ENCODE assay signal across 1 fruit fly cellular context in genomic region chr3L:14789676-14790075, dm6.
A peak's percentile ranks its signal among the peaks of the same experiment; 100 is the strongest.
TF ChIP-seq lines count a peak whose summit lies in the region.

Helz (plus strand) TSS chr3L:14789935.

TF ChIP-seq in whole organism, embryonic, 481 proteins besides CTCF, POLR2A, EP300 and RAD21 (continued from another document):
- TF ChIP-seq Dip3 (GFP tag; optimal IDR thresholded peaks at IDR 0.05; lab: Kevin White, UChicago) (peak; percentile 17), stwl (tag; optimal IDR thresholded peaks at IDR 0.05; lab: Kevin White, UChicago) (peak; percentile 6), Rfx (GFP tag; IDR thresholded peaks at IDR 0.05; lab: Robert Waterston, UW) (peak; percentile 69), ara (GFP tag; IDR thresholded peaks at IDR 0.05; lab: Robert Waterston, UW) (no peak), Med (GFP tag; lab: Kevin White, UChicago) (peak; percentile 85), Ets65A (GFP tag; lab: Kevin White, UChicago) (peak; percentile 96), CG14014 (GFP tag; IDR thresholded peaks at IDR 0.05; lab: Robert Waterston, UW) (peak; percentile 34; the same call in 1 of the 2 replicates), CG3847 (GFP tag; IDR thresholded peaks at IDR 0.05; lab: Robert Waterston, UW) (peak; percentile 70), vvl (GFP tag; IDR thresholded peaks at IDR 0.05; lab: Robert Waterston, UW) (peak; percentile 21; the same call in 1 of the 2 replicates), gro (GFP tag; optimal IDR thresholded peaks at IDR 0.05; lab: Kevin White, UChicago) (peak; percentile 31), E2f2 (GFP tag; IDR thresholded peaks at IDR 0.05; lab: Robert Waterston, UW) (peak; percentile 95), mam (GFP tag; optimal IDR thresholded peaks at IDR 0.05; lab: Kevin White, UChicago) (peak; percentile 29), dysf (GFP tag; IDR thresholded peaks at IDR 0.05; lab: Robert Waterston, UW) (peak; percentile 31; the same call in 1 of the 3 replicates), Scr (GFP tag; IDR thresholded peaks at IDR 0.05; lab: Robert Waterston, UW; ENCODE audit: partially characterized antibody) (no peak), CG32767 (GFP tag; IDR thresholded peaks at IDR 0.05; lab: Robert Waterston, UW) (peak; percentile 13; the same call in 1 of the 2 replicates), dmrt11E (tag; optimal IDR thresholded peaks at IDR 0.05; lab: Kevin White, UChicago) (no peak), chif (GFP tag; optimal IDR thresholded peaks at IDR 0.05; lab: Kevin White, UChicago) (peak in 1 of 2 experiments; percentile 19), bbx (GFP tag; IDR thresholded peaks at IDR 0.05; lab: Robert Waterston, UW; ENCODE audit: partially characterized antibody) (peak; percentile 68), NfI (GFP tag; optimal IDR thresholded peaks at IDR 0.05; lab: Kevin White, UChicago) (peak; percentile 41), CG2116 (GFP tag; optimal IDR thresholded peaks at IDR 0.05; lab: Kevin White, UChicago) (peak; percentile 3), Opbp (GFP tag; IDR thresholded peaks at IDR 0.05; lab: Robert Waterston, UW; ENCODE audit: partially characterized antibody) (peak; percentile 58; the same call in 2 of the 3 replicates), chm (GFP tag; IDR thresholded peaks at IDR 0.05; lab: Robert Waterston, UW) (0 out of 2 replicates have a peak, but pooled peaks have one; percentile 14), dati (GFP tag; IDR thresholded peaks at IDR 0.05; lab: Robert Waterston, UW) (no peak), H2.0 (GFP tag; IDR thresholded peaks at IDR 0.05; lab: Robert Waterston, UW) (0 out of 2 replicates have a peak, but pooled peaks have one; percentile 12), CG33213 (GFP tag; optimal IDR thresholded peaks at IDR 0.05; lab: Kevin White, UChicago) (peak; percentile 8), Abd-B (GFP tag; optimal IDR thresholded peaks at IDR 0.05; lab: Kevin White, UChicago) (no peak), CG7987 (GFP tag; optimal IDR thresholded peaks at IDR 0.05; lab: Kevin White, UChicago) (no peak), HLHmδ (GFP tag; optimal IDR thresholded peaks at IDR 0.05; lab: Kevin White, UChicago) (peak; percentile 40), Dp (GFP tag; optimal IDR thresholded peaks at IDR 0.05; lab: Kevin White, UChicago) (peak; percentile 96), ci (GFP tag; IDR thresholded peaks at IDR 0.05; lab: Robert Waterston, UW) (peak; percentile 63; the same call in 1 of the 3 replicates), Vsx1 (GFP tag; optimal IDR thresholded peaks at IDR 0.05; lab: Kevin White, UChicago) (peak; percentile 20), lbe (GFP tag; optimal IDR thresholded peaks at IDR 0.05; lab: Kevin White, UChicago) (peak; percentile 3), Dbx (GFP tag; IDR thresholded peaks at IDR 0.05; lab: Robert Waterston, UW) (0 out of 3 replicates have a peak, but pooled peaks have one; percentile 20), zfh1 (GFP tag; IDR thresholded peaks at IDR 0.05; lab: Robert Waterston, UW) (peak; percentile 51; the same call in 2 of the 3 replicates), ken (GFP tag; IDR thresholded peaks at IDR 0.05; lab: Robert Waterston, UW) (0 out of 3 replicates have a peak, but pooled peaks have one; percentile 16), ems (GFP tag; optimal IDR thresholded peaks at IDR 0.05; lab: Kevin White, UChicago) (peak; percentile 27), HmgZ (tag; optimal IDR thresholded peaks at IDR 0.05; lab: Kevin White, UChicago) (peak; percentile 39), caup (GFP tag; optimal IDR thresholded peaks at IDR 0.05; lab: Kevin White, UChicago; ENCODE audit: severe bottlenecking) (peak; percentile 14), NFAT (GFP tag; IDR thresholded peaks at IDR 0.05; lab: Robert Waterston, UW) (peak; percentile 32; the same call in 1 of the 2 replicates), CG2129 (GFP tag; IDR thresholded peaks at IDR 0.05; lab: Robert Waterston, UW; ENCODE audit: partially characterized antibody) (no peak), CG10267 (tag; optimal IDR thresholded peaks at IDR 0.05; lab: Kevin White, UChicago) (peak; percentile 67), CG9817 (tag; optimal IDR thresholded peaks at IDR 0.05; lab: Kevin White, UChicago) (peak; percentile 20), Pdp1 (GFP tag; optimal IDR thresholded peaks at IDR 0.05; lab: Kevin White, UChicago) (peak in 1 of 2 experiments; percentile 11), CG1603 (tag; optimal IDR thresholded peaks at IDR 0.05; lab: Kevin White, UChicago) (peak; percentile 52)
